Fruit fly (Drosophila melanogaster): ENCODE measurements around the gene Taf1.

Taf1 gene

dm6 chr3R:6664371-6665116, 17.9 kb downstream of the Taf1 start (continued):
- TF ChIP-seq Ravus (GFP tag; IDR thresholded peaks at IDR 0.05) (no peak), CG31365 (tag; optimal IDR thresholded peaks at IDR 0.05) (no peak), CG30403 (GFP tag; optimal IDR thresholded peaks at IDR 0.05) (no peak), Vsx1 (GFP tag; optimal IDR thresholded peaks at IDR 0.05) (no peak), Dip2 (GFP tag; IDR thresholded peaks at IDR 0.05) (no peak), Hsf (GFP tag; optimal IDR thresholded peaks at IDR 0.05) (no peak), CG30020 (tag; optimal IDR thresholded peaks at IDR 0.05) (no peak), tgo (GFP tag; IDR thresholded peaks at IDR 0.05) (no peak), CG32532 (GFP tag; IDR thresholded peaks at IDR 0.05) (no peak), Fer3 (tag; optimal IDR thresholded peaks at IDR 0.05) (no peak), Xbp1 (GFP tag; optimal IDR thresholded peaks at IDR 0.05) (no peak), odd (GFP tag; optimal IDR thresholded peaks at IDR 0.05) (no peak), CTCF (GFP tag; optimal IDR thresholded peaks at IDR 0.05) (no peak), nerfin-2 (GFP tag; IDR thresholded peaks at IDR 0.05; ENCODE audit: partially characterized antibody) (no peak), CG17186 (GFP tag; optimal IDR thresholded peaks at IDR 0.05) (no peak), Eip74EF (GFP tag; optimal IDR thresholded peaks at IDR 0.05) (no peak), phol (tag; optimal IDR thresholded peaks at IDR 0.05) (peak; percentile 25), CG10654 (GFP tag; optimal IDR thresholded peaks at IDR 0.05) (no peak), zen2 (GFP tag; IDR thresholded peaks at IDR 0.05; ENCODE audit: partially characterized antibody) (no peak), chm (GFP tag; IDR thresholded peaks at IDR 0.05) (0 out of 2 replicates have a peak, but pooled peaks have one; percentile 51), Hr51 (GFP tag; optimal IDR thresholded peaks at IDR 0.05) (peak in 1 of 2 experiments; percentile 27), Sox100B (GFP tag; optimal IDR thresholded peaks at IDR 0.05) (peak; percentile 27), CG7987 (GFP tag; optimal IDR thresholded peaks at IDR 0.05) (no peak), CG14667 (GFP tag; IDR thresholded peaks at IDR 0.05) (no peak), CG7928 (GFP tag; optimal IDR thresholded peaks at IDR 0.05) (no peak), TFAM (GFP tag; optimal IDR thresholded peaks at IDR 0.05) (no peak), Kr (GFP tag; optimal IDR thresholded peaks at IDR 0.05) (no peak), pnt (GFP tag; optimal IDR thresholded peaks at IDR 0.05) (peak; percentile 3), dm (GFP tag; optimal IDR thresholded peaks at IDR 0.05) (no peak), ERR (GFP tag; optimal IDR thresholded peaks at IDR 0.05) (no peak), MTF-1 (GFP tag; optimal IDR thresholded peaks at IDR 0.05; ENCODE audit: borderline replicate concordance) (peak; percentile 6), Usf (GFP tag; optimal IDR thresholded peaks at IDR 0.05) (no peak), pan (optimal IDR thresholded peaks at IDR 0.05) (no peak), pan (GFP tag; optimal IDR thresholded peaks at IDR 0.05 in 1 of 2, IDR thresholded peaks at IDR 0.05 in 1 of 2) (no peak), ato (GFP tag; IDR thresholded peaks at IDR 0.05; ENCODE audit: partially characterized antibody) (no peak), CG10462 (GFP tag; optimal IDR thresholded peaks at IDR 0.05) (no peak), PHDP (tag; optimal IDR thresholded peaks at IDR 0.05) (no peak), tup (GFP tag; optimal IDR thresholded peaks at IDR 0.05) (no peak), croc (GFP tag; conservative IDR thresholded peaks at IDR 0.05) (no peak), Nf-YB (GFP tag; optimal IDR thresholded peaks at IDR 0.05) (no peak), Lim3 (GFP tag; IDR thresholded peaks at IDR 0.05) (no peak), klu (GFP tag; IDR thresholded peaks at IDR 0.05) (no peak), D (optimal IDR thresholded peaks at IDR 0.05) (no peak), D (GFP tag; optimal IDR thresholded peaks at IDR 0.05) (no peak), ems (GFP tag; optimal IDR thresholded peaks at IDR 0.05) (no peak), CG11560 (tag; IDR thresholded peaks at IDR 0.05) (no peak), Dip3 (GFP tag; optimal IDR thresholded peaks at IDR 0.05) (no peak), mam (GFP tag; optimal IDR thresholded peaks at IDR 0.05) (no peak), sens-2 (GFP tag; IDR thresholded peaks at IDR 0.05) (no peak), tio (GFP tag; optimal IDR thresholded peaks at IDR 0.05) (peak; percentile 42), abd-A (tag; optimal IDR thresholded peaks at IDR 0.05) (no peak)

Measured in whole organism, embryonic.